Worm (Caenorhabditis elegans) whole organism, L1 larva: ENCODE results near the gene K01A11.1.
"Not testable (repeated sequence)": the region's sequence is repeated elsewhere in the genome, so short reads cannot be mapped to it uniquely, and the experiment has no call there.

Experiments
- C04F5.9 ChIP-seq: sonication (generic microtip); optimal IDR thresholded peaks from 2 replicates; lab custom pipeline; 2016; ENCODE audit warnings: missing genetic modification characterization, missing compliant biosample characterization
- F16B12.6 ChIP-seq: fragments of 150-350 bp; optimal IDR thresholded peaks from 2 replicates; lab custom pipeline; 2014; ENCODE audit warnings: missing biosample characterization, missing genetic modification characterization
- ama-1 ChIP-seq: fragments of 150-350 bp; optimal IDR thresholded peaks from 2 replicates; lab custom pipeline; 2014
- blmp-1 ChIP-seq: fragments of 150-350 bp; optimal IDR thresholded peaks from 2 replicates; lab custom pipeline; 2014; ENCODE audit warnings: missing biosample characterization, missing genetic modification characterization
- ceh-63 ChIP-seq: fragments of 200-800 bp; sonication (Bioruptor generic); optimal IDR thresholded peaks from 2 replicates; lab custom pipeline; 2018; ENCODE audit warnings: mild to moderate bottlenecking, missing genetic modification characterization, missing compliant biosample characterization
- ceh-82 ChIP-seq, 3 experiments: fragments of 150-350 bp in 1 of 3; sonication (generic microtip) in 2 of 3; optimal IDR thresholded peaks; 2 replicates each; lab custom pipeline; 2014 to 2017; ENCODE audit warnings: missing biosample characterization in 3 of 3, missing genetic modification characterization in 3 of 3
- dsc-1 ChIP-seq: sonication (generic microtip); optimal IDR thresholded peaks from 2 replicates; lab custom pipeline; 2016; ENCODE audit warnings: mild to moderate bottlenecking, missing genetic modification characterization, missing compliant biosample characterization
- efl-1 ChIP-seq, 4 experiments: fragments of 150-350 bp; optimal IDR thresholded peaks in 3 of 4; peaks in 1 of 4; 1 replicate in 1 of 4; 2 replicates in 3 of 4; lab custom pipeline; 2014; ENCODE audit warnings: missing biosample characterization in 2 of 4, missing genetic modification characterization in 2 of 4, missing genetic modification reagents in 2 of 4
- efl-3 ChIP-seq: fragments of 200-800 bp; sonication (Bioruptor generic); optimal IDR thresholded peaks from 2 replicates; lab custom pipeline; 2018; ENCODE audit warnings: mild to moderate bottlenecking, missing genetic modification characterization, missing compliant biosample characterization
- elt-2 ChIP-seq: sonication (generic microtip); optimal IDR thresholded peaks from 2 replicates; lab custom pipeline; 2016; ENCODE audit warnings: missing genetic modification characterization, mild to moderate bottlenecking, inconsistent platforms, missing compliant biosample characterization, missing genetic modification reagents
- elt-3 ChIP-seq, 6 experiments: fragments of 150-350 bp in 1 of 6; sonication (generic microtip); optimal IDR thresholded peaks; 2 replicates each; lab custom pipeline; 2017 to 2018; ENCODE audit warnings: missing biosample characterization in 6 of 6, missing genetic modification characterization in 6 of 6, inconsistent platforms in 1 of 6
- lin-14 ChIP-seq: fragments of 200-800 bp; sonication (Bioruptor generic); optimal IDR thresholded peaks from 2 replicates; lab custom pipeline; 2018; ENCODE audit warnings: mild to moderate bottlenecking, missing genetic modification characterization, moderate library complexity, missing compliant biosample characterization
- lin-15B ChIP-seq: fragments of 150-350 bp; sonication (generic microtip); optimal IDR thresholded peaks from 3 replicates; lab custom pipeline; 2014; ENCODE audit warnings: missing biosample characterization, missing genetic modification characterization
- lin-35 ChIP-seq, 2 experiments: fragments of 150-350 bp; optimal IDR thresholded peaks; 2 replicates each; lab custom pipeline; 2014; ENCODE audit warnings: missing biosample characterization in 2 of 2, missing genetic modification characterization in 2 of 2, missing genetic modification reagents in 2 of 2
- lsy-2 ChIP-seq, 2 experiments: fragments of 150-350 bp; optimal IDR thresholded peaks; 2 replicates each; lab custom pipeline; 2014; ENCODE audit warnings: missing biosample characterization in 2 of 2, missing genetic modification characterization in 2 of 2
- nhr-20 ChIP-seq: sonication (generic microtip); optimal IDR thresholded peaks from 2 replicates; lab custom pipeline; 2016; ENCODE audit warnings: mild to moderate bottlenecking, missing genetic modification characterization, missing compliant biosample characterization
- nhr-28 ChIP-seq: fragments of 150-350 bp; optimal IDR thresholded peaks from 2 replicates; lab custom pipeline; 2014; ENCODE audit warnings: missing biosample characterization, missing genetic modification characterization
- nhr-47 ChIP-seq: sonication (generic microtip); optimal IDR thresholded peaks from 2 replicates; lab custom pipeline; 2016; ENCODE audit warnings: mild to moderate bottlenecking, missing genetic modification characterization, moderate library complexity, missing compliant biosample characterization
- nhr-71 ChIP-seq: sonication (generic microtip); optimal IDR thresholded peaks from 2 replicates; lab custom pipeline; 2016; ENCODE audit warnings: mild to moderate bottlenecking, missing genetic modification characterization, moderate library complexity, missing compliant biosample characterization
- nhr-77 ChIP-seq: fragments of 150-350 bp; optimal IDR thresholded peaks from 2 replicates; lab custom pipeline; 2014; ENCODE audit warnings: missing biosample characterization, missing genetic modification characterization
- nhr-85 ChIP-seq: sonication (generic microtip); peaks from one replicate; lab custom pipeline; 2016; ENCODE audit warnings: missing genetic modification characterization, inconsistent platforms, missing compliant biosample characterization
- nhr-90 ChIP-seq: sonication (generic microtip); optimal IDR thresholded peaks from 2 replicates; lab custom pipeline; 2016; ENCODE audit warnings: mild to moderate bottlenecking, missing genetic modification characterization, missing compliant biosample characterization; ENCODE audit not compliant: poor library complexity
- skn-1 ChIP-seq: fragments of 150-350 bp; optimal IDR thresholded peaks from 2 replicates; lab custom pipeline; 2014; ENCODE audit warnings: missing biosample characterization, missing genetic modification characterization
- snu-23 ChIP-seq: sonication (generic microtip); optimal IDR thresholded peaks from 2 replicates; lab custom pipeline; 2016; ENCODE audit warnings: missing genetic modification characterization, missing compliant biosample characterization
- sox-4 ChIP-seq: sonication (generic microtip); optimal IDR thresholded peaks from 2 replicates; lab custom pipeline; 2016; ENCODE audit warnings: missing genetic modification characterization, missing compliant biosample characterization
- sptf-1 ChIP-seq: fragments of 150-350 bp; optimal IDR thresholded peaks from 2 replicates; lab custom pipeline; 2014; ENCODE audit warnings: missing biosample characterization, missing genetic modification characterization
- tbx-2 ChIP-seq: sonication (generic microtip); optimal IDR thresholded peaks from 2 replicates; lab custom pipeline; 2016; ENCODE audit warnings: missing genetic modification characterization, missing compliant biosample characterization
- unc-86 ChIP-seq: sonication (generic microtip); optimal IDR thresholded peaks from 2 replicates; lab custom pipeline; 2016; ENCODE audit warnings: missing genetic modification characterization, missing compliant biosample characterization
- ztf-11 ChIP-seq, 2 experiments: sonication (generic microtip); optimal IDR thresholded peaks; 2 replicates each; lab custom pipeline; 2016 to 2017; ENCODE audit warnings: missing genetic modification characterization in 2 of 2, missing biosample characterization in 1 of 2, missing compliant biosample characterization in 1 of 2
- ztf-4 ChIP-seq: fragments of 150-350 bp; optimal IDR thresholded peaks from 2 replicates; lab custom pipeline; 2014; ENCODE audit warnings: missing biosample characterization, missing genetic modification characterization

Gene K01A11.1

ce11 chrIII:3453486-3453885 lies 22.2 kb upstream of the K01A11.1 start, which contains the start of gene C34C12.2:
Gene C34C12.2 (plus strand): TSS chrIII:3453786.
- TF ChIP-seq sptf-1 (tag; lab: Kevin White, UChicago); lin-35 (GFP tag; optimal IDR thresholded peaks at IDR 0.05; lab: Kevin White, UChicago); elt-3 (tag; optimal IDR thresholded peaks at IDR 0.05; lab: Kevin White, UChicago): not testable (repeated sequence)
- TF ChIP-seq, all 84 proteins: peak for 0; not testable (repeated sequence) for 84

DNA sequence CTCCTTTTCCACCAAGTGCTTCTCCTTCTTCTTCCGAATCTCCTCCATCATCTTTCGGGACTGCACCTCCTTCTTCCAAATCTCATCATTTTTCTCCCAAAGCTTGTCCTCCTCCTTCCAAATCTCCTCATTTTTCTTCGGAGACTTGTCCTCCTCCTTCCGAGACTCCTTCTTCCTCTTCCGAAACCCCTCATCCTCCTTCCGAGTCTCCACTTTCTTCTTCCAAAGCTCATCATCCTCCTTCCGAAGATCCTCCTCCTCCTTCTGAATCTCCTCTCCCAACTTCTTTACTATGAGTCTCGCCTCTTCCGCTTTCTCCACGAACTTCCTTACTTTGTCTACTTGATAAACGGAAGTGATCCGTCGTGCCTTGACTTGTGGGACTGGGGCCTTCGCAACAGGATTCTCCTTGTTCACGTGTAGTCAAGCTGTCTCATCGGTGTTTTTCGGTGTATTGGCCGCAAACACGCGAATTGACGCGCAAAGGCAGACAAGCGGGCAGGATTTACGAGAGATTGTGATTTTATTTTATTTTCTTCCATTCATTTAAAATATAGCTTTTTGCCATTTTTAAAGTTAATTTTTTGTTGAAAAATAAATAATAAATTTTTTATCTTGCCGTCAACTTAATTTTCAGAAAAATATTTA lies 21.4 kb upstream of the K01A11.1 start, which contains the start of the genes K01A11.3 and C34C12.12:
Gene K01A11.3, minus strand, starts transcription at position 51 of the 648 bp plus-strand sequence.
Gene C34C12.12, plus strand, starts transcription at position 632 of the 648 bp plus-strand sequence.
- TF ChIP-seq lsy-2 (tag; optimal IDR thresholded peaks at IDR 0.05; lab: Kevin White, UChicago) (peak in 1 of 2 experiments; percentile 26), elt-3 (tag; optimal IDR thresholded peaks at IDR 0.05; lab: Kevin White, UChicago) (no peak), sox-4 (tag; lab: Kevin White, UChicago) (no peak), efl-1 (optimal IDR thresholded peaks at IDR 0.05; lab: Kevin White, UChicago) (peak in 1 of 2 experiments; percentile 22), efl-1 (GFP tag; optimal IDR thresholded peaks at IDR 0.05 in 1 of 2; lab: Kevin White, UChicago) (peak in 1 of 2 experiments; percentile 9), F16B12.6 (peak; percentile 65)

ce11 chrIII:3444139-3444538 lies 12.9 kb upstream of the K01A11.1 start, which contains the start of gene spe-41:
Gene spe-41 (minus strand): TSS chrIII:3444210.
- TF ChIP-seq snu-23 (GFP tag; lab: Kevin White, UChicago) (no peak), ama-1 (no peak), unc-86 (tag; lab: Kevin White, UChicago) (no peak), ceh-82 (tag; optimal IDR thresholded peaks at IDR 0.05; lab: Kevin White, UChicago) (no peak), dsc-1 (no peak), lin-15B (tag; lab: Kevin White, UChicago) (no peak), skn-1 (tag; lab: Kevin White, UChicago) (no peak), ceh-63 (GFP tag; lab: Kevin White, UChicago) (no peak), C04F5.9 (no peak), ztf-4 (tag; lab: Kevin White, UChicago) (no peak), ztf-11 (tag; optimal IDR thresholded peaks at IDR 0.05; lab: Kevin White, UChicago) (no peak)

DNA sequence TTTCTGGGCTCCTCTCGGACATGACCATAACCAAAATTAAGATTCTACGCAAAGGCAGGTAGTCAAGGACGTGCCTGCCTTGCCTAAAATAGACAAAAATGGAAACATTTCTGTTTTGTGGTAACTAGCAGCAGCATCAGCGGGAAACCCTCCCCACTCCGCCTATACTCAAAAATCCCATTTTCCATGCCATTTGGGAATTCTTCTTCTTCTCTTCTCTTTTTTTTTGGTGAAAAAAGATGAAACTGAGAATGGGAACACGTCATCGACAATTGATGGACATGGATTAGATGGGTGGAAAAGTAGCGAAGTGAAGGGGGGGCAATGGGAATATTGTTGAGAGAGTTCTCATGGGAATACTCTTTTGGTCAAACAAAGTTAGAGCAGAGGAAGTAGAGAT lies 5.9 kb upstream of the K01A11.1 start:
- TF ChIP-seq blmp-1 (tag; lab: Kevin White, UChicago) = peak; percentile 29
- peak; percentile 53 for TF ChIP-seq nhr-85
- TF ChIP-seq ceh-82 (tag; optimal IDR thresholded peaks at IDR 0.05; lab: Kevin White, UChicago) = peak in 1 of 3 experiments; percentile 1
- no peak for TF ChIP-seq ceh-63 (GFP tag; lab: Kevin White, UChicago)
- TF ChIP-seq sptf-1 (tag; lab: Kevin White, UChicago) = no peak
- peak; percentile 3 for TF ChIP-seq nhr-71
- TF ChIP-seq lin-14 (GFP tag; lab: Kevin White, UChicago) = peak; percentile 89
- no peak for TF ChIP-seq lin-15B (tag; lab: Kevin White, UChicago)

ce11 chrIII:3435152-3435551 lies 3.9 kb upstream of the K01A11.1 start:
- TF ChIP-seq tbx-2 (tag; lab: Kevin White, UChicago) = no peak
- peak; percentile 53 for TF ChIP-seq lin-14 (GFP tag; lab: Kevin White, UChicago)
- peak; percentile 70 for TF ChIP-seq blmp-1 (tag; lab: Kevin White, UChicago)
- TF ChIP-seq nhr-85 = peak; percentile 83
- TF ChIP-seq elt-3 (tag; optimal IDR thresholded peaks at IDR 0.05; lab: Kevin White, UChicago) = peak in 5 of 6 experiments; percentile 37 to 92 (median 44)
- TF ChIP-seq elt-2 (tag; lab: Kevin White, UChicago) = peak; percentile 46
- peak; percentile 34 for TF ChIP-seq nhr-20 (tag; lab: Kevin White, UChicago)
- peak; percentile 0 for TF ChIP-seq nhr-90
- TF ChIP-seq efl-3 (GFP tag; lab: Kevin White, UChicago) = no peak
- peak; percentile 41 for TF ChIP-seq nhr-71
- TF ChIP-seq nhr-47 (tag; lab: Kevin White, UChicago) = no peak

- TF ChIP-seq sptf-1 (tag; lab: Kevin White, UChicago) = no peak
- TF ChIP-seq F16B12.6 = no peak
- TF ChIP-seq nhr-28 (tag; lab: Kevin White, UChicago) = no peak
- TF ChIP-seq elt-3 (tag; optimal IDR thresholded peaks at IDR 0.05; lab: Kevin White, UChicago) = no peak
- TF ChIP-seq nhr-77 (tag; lab: Kevin White, UChicago) = no peak
Measured at ce11 chrIII:3430667-3431066, 618 bp downstream of the K01A11.1 start.
